Worm (Caenorhabditis elegans): Measurements from ENCODE around the gene F20G2.1.

DNA sequence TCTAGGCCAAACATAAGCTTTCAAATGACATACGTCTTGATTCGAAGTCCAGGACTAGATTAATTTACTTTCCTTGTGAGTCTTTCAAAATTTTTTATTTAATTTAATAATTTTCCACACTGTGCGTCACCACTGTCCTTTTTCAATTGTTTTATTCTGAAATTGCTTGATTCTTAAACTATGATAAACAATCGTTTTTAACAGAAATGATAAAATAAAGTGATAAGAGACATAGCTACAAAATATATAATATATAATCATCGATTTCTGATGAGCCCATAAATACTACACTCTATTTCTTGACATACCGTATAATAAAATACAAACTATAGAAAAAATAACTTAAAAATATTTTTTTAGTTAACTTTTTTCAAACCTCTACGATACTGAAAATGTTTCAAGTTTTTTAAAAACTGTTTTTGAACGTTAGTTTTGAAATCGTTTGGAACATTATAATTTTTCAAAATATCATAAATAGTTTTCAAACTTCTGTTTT lies 15.6 kb upstream of the F20G2.1 start, which contains the start of gene nas-24:
- no peak for TF ChIP-seq cog-1 (tag; optimal IDR thresholded peaks at IDR 0.05)
- TF ChIP-seq flt-1 (GFP tag; IDR thresholded peaks at IDR 0.05): no peak
- no peak for TF ChIP-seq T22C8.4 (GFP tag; IDR thresholded peaks at IDR 0.05)
- no peak for TF ChIP-seq tab-1 (GFP tag; IDR thresholded peaks at IDR 0.05)
- no peak for TF ChIP-seq ztf-29 (GFP tag; IDR thresholded peaks at IDR 0.05)
- TF ChIP-seq med-1 (GFP tag; optimal IDR thresholded peaks at IDR 0.05; ENCODE audit: insufficient read depth): no peak

Measured in whole organism, midembryonic.